Fruit fly (Drosophila melanogaster) whole organism, pupa: Measurements from ENCODE around the gene Corp.

Experiments
- CG14655 ChIP-seq: fragments of 200-800 bp; sonication (Bioruptor generic); optimal IDR thresholded peaks from 3 replicates; lab custom pipeline; 2017; ENCODE audit warnings: mild to moderate bottlenecking, missing biosample characterization, missing genetic modification reagents, missing genetic modification characterization
- CG32121 ChIP-seq: fragments of 200-800 bp; sonication (Bioruptor generic); IDR thresholded peaks from 2 replicates; pipeline ENCODE4 v1.3.6; 2022; ENCODE audit warnings: missing biosample characterization, missing genetic modification characterization
- CG9948 ChIP-seq: fragments of 200-800 bp; sonication (Bioruptor generic); optimal IDR thresholded peaks from 2 replicates; lab custom pipeline; 2018; ENCODE audit warnings: missing biosample characterization, mild to moderate bottlenecking, missing genetic modification characterization, moderate library complexity
- EcR ChIP-seq: fragments of 200-800 bp; sonication (Bioruptor generic); optimal IDR thresholded peaks from 3 replicates; lab custom pipeline; 2019; ENCODE audit warnings: missing biosample characterization, missing genetic modification characterization, mild to moderate bottlenecking, moderate library complexity, missing genetic modification reagents
- Pif1B ChIP-seq: fragments of 200-800 bp; sonication (Bioruptor generic); optimal IDR thresholded peaks from 3 replicates; lab custom pipeline; 2016; ENCODE audit warnings: missing biosample characterization, missing genetic modification characterization

DNA sequence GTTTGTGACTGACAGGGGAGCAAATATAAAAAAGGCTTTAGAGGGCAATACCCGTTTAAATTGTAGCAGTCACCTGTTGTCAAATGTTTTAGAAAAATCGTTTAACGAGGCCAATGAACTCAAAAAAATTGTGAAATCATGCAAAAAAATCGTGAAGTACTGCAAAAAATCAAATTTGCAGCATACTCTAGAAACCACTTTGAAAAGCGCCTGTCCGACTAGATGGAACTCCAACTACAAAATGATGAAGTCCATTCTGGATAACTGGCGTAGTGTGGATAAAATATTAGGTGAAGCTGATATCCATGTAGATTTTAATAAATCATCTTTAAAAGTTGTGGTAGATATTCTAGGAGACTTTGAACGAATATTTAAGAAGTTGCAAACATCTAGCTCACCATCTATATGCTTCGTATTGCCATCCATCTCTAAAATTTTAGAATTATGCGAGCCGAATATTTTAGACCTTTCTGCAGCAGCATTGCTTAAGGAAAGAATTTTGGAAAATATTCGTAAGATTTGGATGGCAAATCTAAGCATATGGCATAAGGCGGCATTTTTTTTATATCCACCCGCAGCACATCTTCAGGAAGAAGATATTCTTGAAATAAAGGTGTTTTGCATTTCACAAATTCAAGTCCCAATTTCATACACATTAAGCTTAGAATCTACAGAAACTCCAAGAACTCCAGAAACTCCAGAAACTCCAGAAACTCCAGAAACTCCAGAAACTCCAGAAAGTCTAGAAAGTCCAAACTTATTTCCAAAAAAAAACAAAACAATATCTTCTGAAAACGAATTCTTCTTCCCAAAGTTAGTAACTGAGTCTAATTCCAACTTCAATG lies 23.5 kb upstream of the Corp start:
- no peak for TF ChIP-seq CG32121 (GFP tag; lab: Robert Waterston, UW)
- no peak for TF ChIP-seq CG14655 (GFP tag; lab: Kevin White, UChicago)
- no peak for TF ChIP-seq EcR (GFP tag; lab: Kevin White, UChicago)
- no peak for TF ChIP-seq CG9948
- no peak for TF ChIP-seq Pif1B
